Fruit fly (Drosophila melanogaster) whole organism, embryonic: Measurements from ENCODE around the gene dysc.

Source experiments
- Asciz ChIP-seq: fragments of 200-800 bp; sonication (Bioruptor generic); optimal IDR thresholded peaks from 2 replicates; lab custom pipeline; 2017; ENCODE audit warnings: missing biosample characterization, mild to moderate bottlenecking, missing genetic modification characterization, missing genetic modification reagents
- Awh ChIP-seq: fragments of 200-800 bp; sonication (Bioruptor generic); IDR thresholded peaks from 2 replicates; pipeline ENCODE4, ENCODE4 v1.3.6; 2022; ENCODE audit warnings: missing biosample characterization, missing genetic modification characterization
- Bdp1 ChIP-seq: fragments of 200-800 bp; sonication (Bioruptor generic); optimal IDR thresholded peaks from 3 replicates; lab custom pipeline; 2016; ENCODE audit warnings: missing biosample characterization, missing genetic modification characterization
- CG10431 ChIP-seq: fragments of 200-800 bp; sonication (Bioruptor generic); optimal IDR thresholded peaks from 3 replicates; lab custom pipeline; 2018; ENCODE audit warnings: missing biosample characterization, mild to moderate bottlenecking, missing genetic modification characterization
- CG13123 ChIP-seq: fragments of 200-800 bp; sonication (Bioruptor generic); optimal IDR thresholded peaks from 2 replicates; lab custom pipeline; 2016; ENCODE audit warnings: missing biosample characterization, missing genetic modification characterization
- CG14710 ChIP-seq: fragments of 200-800 bp; sonication (Bioruptor generic); optimal IDR thresholded peaks from 3 replicates; lab custom pipeline; 2019; ENCODE audit warnings: missing biosample characterization, mild to moderate bottlenecking, missing genetic modification characterization, moderate library complexity
- CG17802 ChIP-seq: fragments of 200-800 bp; sonication (Bioruptor generic); optimal IDR thresholded peaks from 2 replicates; lab custom pipeline; 2018; ENCODE audit warnings: missing biosample characterization, mild to moderate bottlenecking, missing genetic modification characterization, moderate library complexity
- CG2116 ChIP-seq: fragments of 200-800 bp; sonication (Bioruptor generic); optimal IDR thresholded peaks from 3 replicates; lab custom pipeline; 2018; ENCODE audit warnings: missing biosample characterization, mild to moderate bottlenecking, missing genetic modification characterization
- CG2120 ChIP-seq: fragments of 200-800 bp; sonication (Bioruptor generic); optimal IDR thresholded peaks from 3 replicates; lab custom pipeline; 2016; ENCODE audit warnings: missing biosample characterization, missing genetic modification characterization
- CG3163 ChIP-seq: fragments of 200-800 bp; sonication (Bioruptor generic); optimal IDR thresholded peaks from 3 replicates; lab custom pipeline; 2016; ENCODE audit warnings: missing biosample characterization, missing genetic modification characterization
- CG3407 ChIP-seq: fragments of 200-800 bp; sonication (Bioruptor generic); optimal IDR thresholded peaks from 2 replicates; lab custom pipeline; 2018; ENCODE audit warnings: missing biosample characterization, mild to moderate bottlenecking, missing genetic modification characterization
- CG34224 ChIP-seq: fragments of 200-800 bp; sonication (Bioruptor generic); IDR thresholded peaks from 3 replicates; pipeline ENCODE4 v1.3.6; 2022; ENCODE audit warnings: missing biosample characterization, missing genetic modification characterization; ENCODE audit not compliant: partially characterized antibody
- CG42726 ChIP-seq: fragments of 200-800 bp; sonication (Bioruptor generic); IDR thresholded peaks from 2 replicates; pipeline ENCODE4 v1.3.6; 2022; ENCODE audit warnings: missing biosample characterization, missing genetic modification characterization; ENCODE audit not compliant: partially characterized antibody
- CG4617 ChIP-seq: fragments of 200-800 bp; sonication (Bioruptor generic); optimal IDR thresholded peaks from 3 replicates; lab custom pipeline; 2016; ENCODE audit warnings: missing biosample characterization, missing genetic modification characterization, borderline replicate concordance
- CG5953 ChIP-seq: fragments of 200-800 bp; sonication (Bioruptor generic); IDR thresholded peaks from 2 replicates; pipeline ENCODE4 v1.3.6; 2022; ENCODE audit warnings: missing biosample characterization, missing genetic modification characterization
- CG7271 ChIP-seq: fragments of 200-800 bp; sonication (Bioruptor generic); optimal IDR thresholded peaks from 2 replicates; lab custom pipeline; 2018; ENCODE audit warnings: missing biosample characterization, mild to moderate bottlenecking, missing genetic modification characterization, moderate library complexity
- CG7839 ChIP-seq: fragments of 200-800 bp; sonication (Bioruptor generic); optimal IDR thresholded peaks from 3 replicates; lab custom pipeline; 2018; ENCODE audit warnings: missing biosample characterization, mild to moderate bottlenecking, missing genetic modification characterization, moderate library complexity
- CG7987 ChIP-seq: fragments of 200-800 bp; sonication (Bioruptor generic); optimal IDR thresholded peaks from 2 replicates; lab custom pipeline; 2018; ENCODE audit warnings: missing biosample characterization, mild to moderate bottlenecking, missing genetic modification characterization, moderate library complexity
- CG8478 ChIP-seq: fragments of >200 bp; optimal IDR thresholded peaks from 2 replicates; lab custom pipeline; 2018
- CG9609 ChIP-seq: fragments of 200-800 bp; sonication (Bioruptor generic); optimal IDR thresholded peaks from 3 replicates; lab custom pipeline; 2016; ENCODE audit warnings: missing biosample characterization, missing genetic modification characterization
- CG9817 ChIP-seq: fragments of 200-800 bp; sonication (Bioruptor generic); optimal IDR thresholded peaks from 2 replicates; lab custom pipeline; 2018; ENCODE audit warnings: missing biosample characterization, mild to moderate bottlenecking, missing genetic modification characterization, moderate library complexity
- CHES-1-like ChIP-seq: fragments of 200-800 bp; sonication (Bioruptor generic); optimal IDR thresholded peaks from 2 replicates; lab custom pipeline; 2016; ENCODE audit warnings: missing biosample characterization, missing genetic modification characterization
- Gug ChIP-seq: fragments of 200-800 bp; sonication (Bioruptor generic); IDR thresholded peaks from 4 replicates; pipeline ENCODE4 v1.3.6; 2022; ENCODE audit warnings: missing biosample characterization, missing genetic modification characterization
- H2.0 ChIP-seq: fragments of 200-800 bp; sonication (Bioruptor generic); IDR thresholded peaks from 2 replicates; pipeline ENCODE4 v1.3.6; 2022; ENCODE audit warnings: missing biosample characterization, missing genetic modification characterization
- HLHmδ ChIP-seq: fragments of 200-800 bp; sonication (Bioruptor generic); optimal IDR thresholded peaks from 2 replicates; lab custom pipeline; 2018; ENCODE audit warnings: missing biosample characterization, mild to moderate bottlenecking, missing genetic modification characterization, moderate library complexity
- Hr78 ChIP-seq, 2 experiments: fragments of 200-800 bp in 1 of 2; fragments of >200 bp in 1 of 2; sonication (Bioruptor generic) in 1 of 2; optimal IDR thresholded peaks; 2 replicates each; lab custom pipeline; 2017 to 2019; ENCODE audit warnings: missing biosample characterization in 2 of 2, missing genetic modification characterization in 2 of 2, mild to moderate bottlenecking in 1 of 2, moderate library complexity in 1 of 2
- Mad ChIP-seq: fragments of 200-800 bp; sonication (Bioruptor generic); optimal IDR thresholded peaks from 2 replicates; lab custom pipeline; 2016; ENCODE audit warnings: missing biosample characterization, missing genetic modification characterization
- Sry-β ChIP-seq: fragments of 200-800 bp; sonication (Bioruptor generic); optimal IDR thresholded peaks from 2 replicates; lab custom pipeline; 2018; ENCODE audit warnings: missing biosample characterization, mild to moderate bottlenecking, missing genetic modification characterization, moderate library complexity
- Trl ChIP-seq, 3 experiments: fragments of >200 bp in 2 of 3; fragments of 200-800 bp in 1 of 3; sonication (Bioruptor generic) in 1 of 3; optimal IDR thresholded peaks; 2 replicates in 1 of 3; 3 replicates in 2 of 3; lab custom pipeline; 2016 to 2017; ENCODE audit warnings: missing biosample characterization in 1 of 3, missing genetic modification characterization in 1 of 3
- Usf ChIP-seq: fragments of 200-800 bp; sonication (Bioruptor generic); optimal IDR thresholded peaks from 2 replicates; lab custom pipeline; 2017; ENCODE audit warnings: missing genotype, missing biosample characterization, missing genetic modification characterization
- az2 ChIP-seq: fragments of 200-800 bp; sonication (Bioruptor generic); optimal IDR thresholded peaks from 3 replicates; lab custom pipeline; 2016; ENCODE audit warnings: missing biosample characterization, missing genetic modification characterization
- btn ChIP-seq: fragments of 200-800 bp; sonication (Bioruptor generic); optimal IDR thresholded peaks from 2 replicates; lab custom pipeline; 2016; ENCODE audit warnings: missing biosample characterization, missing genetic modification characterization
- cas ChIP-seq: fragments of 200-800 bp; sonication (Bioruptor generic); IDR thresholded peaks from 2 replicates; pipeline ENCODE4 v1.3.6; 2022; ENCODE audit warnings: missing biosample characterization, missing genetic modification characterization
- crc ChIP-seq: fragments of 200-800 bp; sonication (Bioruptor generic); optimal IDR thresholded peaks from 2 replicates; lab custom pipeline; 2016; ENCODE audit warnings: missing biosample characterization, missing genetic modification characterization
- crp ChIP-seq, 2 experiments: fragments of 200-800 bp; sonication (Bioruptor generic); optimal IDR thresholded peaks; 2 replicates in 1 of 2; 3 replicates in 1 of 2; lab custom pipeline; 2017; ENCODE audit warnings: missing biosample characterization in 2 of 2, missing genetic modification characterization in 2 of 2, mild to moderate bottlenecking in 1 of 2, moderate library complexity in 1 of 2
- da ChIP-seq: fragments of 200-800 bp; sonication (Bioruptor generic); optimal IDR thresholded peaks from 2 replicates; lab custom pipeline; 2016; ENCODE audit warnings: missing biosample characterization, missing genetic modification characterization
- dpn ChIP-seq, 2 experiments: fragments of 200-800 bp; sonication (Bioruptor generic); optimal IDR thresholded peaks; 3 replicates each; lab custom pipeline; 2016; ENCODE audit warnings: missing biosample characterization in 2 of 2, missing genetic modification characterization in 2 of 2
- dysf ChIP-seq: fragments of 200-800 bp; sonication (Bioruptor generic); IDR thresholded peaks from 3 replicates; pipeline ENCODE4 v1.3.6; 2022; ENCODE audit warnings: missing biosample characterization, missing genetic modification characterization
- en ChIP-seq: fragments of 200-800 bp; sonication (Bioruptor generic); optimal IDR thresholded peaks from 2 replicates; lab custom pipeline; 2016; ENCODE audit warnings: missing biosample characterization, missing genetic modification characterization
- fru ChIP-seq: fragments of >200 bp; optimal IDR thresholded peaks from 2 replicates; lab custom pipeline; 2017
- jing ChIP-seq: fragments of 200-800 bp; sonication (Bioruptor generic); optimal IDR thresholded peaks from 2 replicates; lab custom pipeline; 2018; ENCODE audit warnings: missing biosample characterization, mild to moderate bottlenecking, missing genetic modification characterization
- lab ChIP-seq: fragments of 200-800 bp; sonication (Bioruptor generic); optimal IDR thresholded peaks from 3 replicates; lab custom pipeline; 2017; ENCODE audit warnings: missing biosample characterization, missing genetic modification characterization, mild to moderate bottlenecking, moderate library complexity, missing genetic modification reagents
- mam ChIP-seq: fragments of 200-800 bp; sonication (Bioruptor generic); optimal IDR thresholded peaks from 3 replicates; lab custom pipeline; 2016; ENCODE audit warnings: missing biosample characterization, missing genetic modification characterization
- peb ChIP-seq: fragments of 200-800 bp; sonication (Bioruptor generic); IDR thresholded peaks from 2 replicates; pipeline ENCODE4 v1.3.6; 2022; ENCODE audit warnings: missing biosample characterization, missing genetic modification characterization
- pita ChIP-seq: fragments of 200-800 bp; sonication (Bioruptor generic); optimal IDR thresholded peaks from 2 replicates; lab custom pipeline; 2017; ENCODE audit warnings: missing biosample characterization, mild to moderate bottlenecking, missing genetic modification characterization
- sens-2 ChIP-seq: fragments of 200-800 bp; sonication (Bioruptor generic); IDR thresholded peaks from 2 replicates; pipeline ENCODE4 v1.3.6; 2022; ENCODE audit warnings: missing biosample characterization, missing genetic modification characterization
- slou ChIP-seq: fragments of 200-800 bp; sonication (Bioruptor generic); optimal IDR thresholded peaks from 3 replicates; lab custom pipeline; 2016; ENCODE audit warnings: missing biosample characterization, missing genetic modification characterization
- stc ChIP-seq: fragments of 200-800 bp; sonication (Bioruptor generic); IDR thresholded peaks from 2 replicates; pipeline ENCODE4 v1.3.6; 2022; ENCODE audit warnings: missing biosample characterization, missing genetic modification characterization
- vfl ChIP-seq: fragments of 200-800 bp; sonication (Bioruptor generic); optimal IDR thresholded peaks from 2 replicates; lab custom pipeline; 2016; ENCODE audit warnings: missing biosample characterization, missing genetic modification characterization

Gene dysc

DNA sequence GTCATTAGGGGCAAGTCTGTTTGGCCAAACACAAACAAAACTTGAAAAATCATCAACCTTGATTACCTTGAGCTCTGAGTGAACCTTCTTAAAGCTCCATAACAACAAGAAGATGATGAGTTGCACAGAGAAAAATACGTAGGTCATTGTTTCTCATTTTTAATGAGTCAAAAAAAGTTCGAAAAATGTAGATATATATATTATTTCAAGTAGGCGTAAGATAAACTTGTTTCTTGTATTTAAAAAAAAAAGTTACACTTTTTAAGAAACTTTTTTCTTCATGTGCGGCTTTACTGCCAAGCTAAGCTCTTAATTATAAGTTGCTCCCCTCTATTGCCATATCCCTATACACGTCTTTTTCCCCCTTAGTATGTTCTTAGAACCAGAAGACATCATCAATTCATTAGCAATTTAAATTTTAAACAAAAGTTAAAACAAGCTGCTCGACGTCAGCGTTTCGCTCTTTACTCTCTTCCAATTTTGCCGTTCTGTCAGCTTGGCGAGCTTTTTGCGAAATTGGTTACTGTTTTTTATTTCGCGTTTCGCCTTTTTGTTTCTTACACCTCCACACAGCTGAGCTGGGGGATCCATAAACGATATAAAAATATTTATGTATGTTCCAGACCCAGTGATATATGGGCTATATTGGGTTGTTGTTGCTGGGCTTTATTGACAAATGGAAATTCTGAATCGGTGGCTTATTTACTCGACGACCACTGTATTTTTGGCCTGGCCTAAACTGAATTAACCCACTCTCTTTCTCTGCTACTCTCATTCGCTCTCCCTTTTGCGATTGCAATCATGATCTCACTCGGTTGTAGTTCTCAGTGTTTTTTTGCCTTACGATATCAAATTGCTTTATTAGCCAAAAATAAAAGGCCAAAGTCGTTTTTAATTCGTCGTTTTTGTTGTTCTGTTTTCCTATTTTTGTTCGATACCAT, 20.6 kb upstream of the dysc start (continued):
- TF ChIP-seq CG17802 = no peak
- no peak for TF ChIP-seq vfl (GFP tag; lab: Kevin White, UChicago)
- TF ChIP-seq az2 (GFP tag; lab: Kevin White, UChicago) = peak; percentile 38
- TF ChIP-seq Gug = peak; percentile 43; the same call in 1 of the 4 replicates
- TF ChIP-seq Asciz (GFP tag; lab: Kevin White, UChicago) = peak; percentile 27
- no peak for TF ChIP-seq HLHmδ (GFP tag; lab: Kevin White, UChicago)
- TF ChIP-seq Usf (GFP tag; lab: Kevin White, UChicago) = no peak
- TF ChIP-seq Awh (GFP tag; lab: Robert Waterston, UW) = peak; percentile 64; the same call in 1 of the 2 replicates
- no peak for TF ChIP-seq jing (GFP tag; lab: Kevin White, UChicago)
- no peak for TF ChIP-seq CG13123
- peak; percentile 8 for TF ChIP-seq slou (GFP tag; lab: Kevin White, UChicago)
- peak; percentile 48 for TF ChIP-seq CG9817 (tag; lab: Kevin White, UChicago)
- TF ChIP-seq dysf (GFP tag; lab: Robert Waterston, UW) = peak; percentile 82
- no peak for TF ChIP-seq crp (GFP tag; optimal IDR thresholded peaks at IDR 0.05; lab: Kevin White, UChicago)
- TF ChIP-seq CG5953 = no peak
- TF ChIP-seq CG3163 (GFP tag; lab: Kevin White, UChicago) = no peak
- no peak for TF ChIP-seq CG42726
- peak; percentile 65 for TF ChIP-seq peb
- TF ChIP-seq CG2116 (GFP tag; lab: Kevin White, UChicago) = no peak
- TF ChIP-seq pita (GFP tag; lab: Kevin White, UChicago) = no peak
- TF ChIP-seq CG9609 = no peak
- TF ChIP-seq CG7839 (tag; lab: Kevin White, UChicago) = peak; percentile 71
- TF ChIP-seq CG7271 (tag; lab: Kevin White, UChicago) = no peak
- TF ChIP-seq CG3407 (GFP tag; lab: Kevin White, UChicago) = no peak
- peak; percentile 55; the same call in 1 of the 2 replicates for TF ChIP-seq stc (GFP tag; lab: Robert Waterston, UW)
- TF ChIP-seq mam (GFP tag; lab: Kevin White, UChicago) = peak; percentile 33
- TF ChIP-seq CG7987 = no peak
- TF ChIP-seq btn (GFP tag; lab: Kevin White, UChicago) = no peak
- no peak for TF ChIP-seq sens-2 (GFP tag; lab: Robert Waterston, UW)
- TF ChIP-seq Bdp1 (GFP tag; lab: Kevin White, UChicago) = no peak
- TF ChIP-seq da = no peak
- no peak for TF ChIP-seq CG10431
- TF ChIP-seq Hr78 (GFP tag; optimal IDR thresholded peaks at IDR 0.05; lab: Kevin White, UChicago) = no peak
- TF ChIP-seq CG34224 (GFP tag; lab: Robert Waterston, UW) = no peak
- TF ChIP-seq H2.0 = 0 out of 2 replicates have a peak, but pooled peaks have one; percentile 14
- peak; percentile 13 to 56 for TF ChIP-seq Trl (optimal IDR thresholded peaks at IDR 0.05; lab: Kevin White, UChicago)
- peak; percentile 41 for TF ChIP-seq Trl (GFP tag; optimal IDR thresholded peaks at IDR 0.05; lab: Kevin White, UChicago)
- TF ChIP-seq CG14710 (tag; lab: Kevin White, UChicago) = peak; percentile 49
- no peak for TF ChIP-seq Sry-β (GFP tag; lab: Kevin White, UChicago)
- TF ChIP-seq CHES-1-like (GFP tag; lab: Kevin White, UChicago) = no peak
- peak; percentile 70 for TF ChIP-seq cas (GFP tag; lab: Robert Waterston, UW)
- TF ChIP-seq CG8478 = no peak
- TF ChIP-seq CG4617 = no peak
- TF ChIP-seq dpn (GFP tag; optimal IDR thresholded peaks at IDR 0.05; lab: Kevin White, UChicago) = peak; percentile 10 to 23
- TF ChIP-seq lab (GFP tag; lab: Kevin White, UChicago) = peak; percentile 85
- peak; percentile 73 for TF ChIP-seq CG2120 (GFP tag; lab: Kevin White, UChicago)
- no peak for TF ChIP-seq en (GFP tag; lab: Kevin White, UChicago)
- TF ChIP-seq Mad (GFP tag; lab: Kevin White, UChicago) = no peak
- TF ChIP-seq crc = no peak
- no peak for TF ChIP-seq fru (lab: Kevin White, UChicago)
